Fruit fly (Drosophila melanogaster): ENCODE results near the gene Rtnl1.
A peak's percentile ranks its signal among the peaks of the same experiment; 100 is the strongest.

The Rtnl1 gene

dm6 chr2L:4945300-4945699 lies 64.2 kb downstream of the Rtnl1 start, which contains the start of the genes mRpL24 and betaggt-I (continued):
- TF ChIP-seq CG34406 (GFP tag; optimal IDR thresholded peaks at IDR 0.05) (peak; percentile 97), fd85E (GFP tag; optimal IDR thresholded peaks at IDR 0.05) (peak; percentile 28), Hr38 (GFP tag; optimal IDR thresholded peaks at IDR 0.05) (no peak), OdsH (GFP tag; optimal IDR thresholded peaks at IDR 0.05) (peak; percentile 98), cyc (GFP tag; optimal IDR thresholded peaks at IDR 0.05) (peak; percentile 95), Ets21C (GFP tag; optimal IDR thresholded peaks at IDR 0.05) (peak; percentile 90), CG8632 (GFP tag; optimal IDR thresholded peaks at IDR 0.05) (peak; percentile 96), Ets96B (tag; optimal IDR thresholded peaks at IDR 0.05) (peak; percentile 98), CG8319 (GFP tag; optimal IDR thresholded peaks at IDR 0.05) (peak; percentile 89), pdm3 (GFP tag; optimal IDR thresholded peaks at IDR 0.05) (peak; percentile 97), net (GFP tag; optimal IDR thresholded peaks at IDR 0.05) (peak; percentile 96), CG1621 (tag; optimal IDR thresholded peaks at IDR 0.05) (peak; percentile 91), CG6276 (GFP tag; optimal IDR thresholded peaks at IDR 0.05) (peak; percentile 92), CG7368 (GFP tag; optimal IDR thresholded peaks at IDR 0.05) (peak; percentile 90), CG11294 (GFP tag; IDR thresholded peaks at IDR 0.05) (peak; percentile 96), CG31627 (GFP tag; optimal IDR thresholded peaks at IDR 0.05) (peak; percentile 95), topi (GFP tag; optimal IDR thresholded peaks at IDR 0.05) (peak; percentile 96), CG4318 (GFP tag; optimal IDR thresholded peaks at IDR 0.05) (peak; percentile 94), CG11762 (GFP tag; optimal IDR thresholded peaks at IDR 0.05; ENCODE audit: insufficient read depth) (peak; percentile 89), CG6808 (GFP tag; optimal IDR thresholded peaks at IDR 0.05) (peak; percentile 90), vri (GFP tag; optimal IDR thresholded peaks at IDR 0.05) (peak; percentile 89), CG16779 (tag; optimal IDR thresholded peaks at IDR 0.05) (peak; percentile 90), Met (GFP tag; optimal IDR thresholded peaks at IDR 0.05) (peak; percentile 95), CG10669 (GFP tag; optimal IDR thresholded peaks at IDR 0.05) (peak; percentile 96), Blimp-1 (GFP tag; optimal IDR thresholded peaks at IDR 0.05) (peak; percentile 87), salr (GFP tag; optimal IDR thresholded peaks at IDR 0.05) (peak in 1 of 2 experiments; percentile 94), eg (GFP tag; IDR thresholded peaks at IDR 0.05) (peak; percentile 99), CG10631 (GFP tag; optimal IDR thresholded peaks at IDR 0.05) (peak; percentile 98), Sox102F (GFP tag; optimal IDR thresholded peaks at IDR 0.05) (peak; percentile 92), lz (GFP tag; optimal IDR thresholded peaks at IDR 0.05) (peak; percentile 97), CG32006 (GFP tag; optimal IDR thresholded peaks at IDR 0.05) (peak; percentile 97), CG9139 (GFP tag; optimal IDR thresholded peaks at IDR 0.05) (peak; percentile 93)
